Worm (Caenorhabditis elegans): Measurements from ENCODE around the gene srsx-10.

DNA sequence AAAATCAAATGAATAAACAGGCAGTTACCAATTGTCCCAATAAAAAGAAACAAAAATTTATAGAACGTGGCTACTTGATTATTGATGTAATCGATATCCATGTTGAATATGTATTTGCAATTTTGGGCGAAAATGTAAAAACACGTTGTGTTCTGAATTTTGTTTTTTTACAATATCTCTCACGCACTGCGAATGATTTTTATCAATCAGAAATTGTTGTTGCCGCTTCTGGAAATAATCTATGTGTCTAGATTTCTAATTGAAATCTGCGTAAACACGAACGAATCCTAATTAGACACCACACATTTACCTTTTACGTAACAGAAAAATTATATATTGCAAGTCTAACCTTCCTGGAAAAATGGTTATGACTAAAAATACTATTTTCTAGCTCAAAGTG lies 8.5 kb upstream of the srsx-10 start, which contains the start of gene srsx-13:
- no peak for TF ChIP-seq aly-2 (tag; optimal IDR thresholded peaks at IDR 0.05)
- TF ChIP-seq ces-1 (GFP tag; optimal IDR thresholded peaks at IDR 0.05) = no peak
- no peak for TF ChIP-seq pqm-1 (tag; optimal IDR thresholded peaks at IDR 0.05)
- TF ChIP-seq ceh-20 (GFP tag; IDR thresholded peaks at IDR 0.05) = no peak
- no peak for TF ChIP-seq fkh-10 (GFP tag; optimal IDR thresholded peaks at IDR 0.05)
- TF ChIP-seq ztf-11 (tag; optimal IDR thresholded peaks at IDR 0.05) = no peak

All from whole organism, L4 larva.